Worm (Caenorhabditis elegans): ENCODE results near the gene eif-2Bgamma.
A peak's percentile ranks its signal among the peaks of the same experiment; 100 is the strongest.

DNA sequence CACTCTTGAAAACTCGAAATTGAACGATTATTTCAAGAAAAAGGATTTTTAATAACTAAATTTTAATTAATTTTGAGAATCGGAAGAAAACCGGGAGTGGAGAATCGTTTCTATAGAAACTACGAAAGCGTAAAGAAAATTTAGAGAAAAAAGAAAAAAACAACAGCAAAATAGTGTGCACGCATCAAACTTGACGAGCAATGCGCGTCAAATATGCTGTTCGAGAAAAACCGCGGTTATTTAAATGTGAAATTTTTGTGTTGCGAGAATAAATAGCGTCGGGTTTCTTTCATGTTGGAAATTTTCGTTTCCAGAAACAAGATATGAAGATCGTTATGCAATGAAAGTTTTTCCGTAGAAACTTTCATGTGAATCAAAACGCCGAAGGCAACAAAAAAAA is 6.6 kb upstream of the eif-2Bgamma start:
- TF ChIP-seq nhr-77 (tag; optimal IDR thresholded peaks at IDR 0.05) (no peak), unc-86 (tag; optimal IDR thresholded peaks at IDR 0.05) (peak; percentile 28), unc-62 (GFP tag; optimal IDR thresholded peaks at IDR 0.05) (no peak), hpl-2 (GFP tag; optimal IDR thresholded peaks at IDR 0.05) (no peak), elt-2 (tag; optimal IDR thresholded peaks at IDR 0.05) (no peak), fos-1 (tag; optimal IDR thresholded peaks at IDR 0.05) (no peak), egl-27 (tag; optimal IDR thresholded peaks at IDR 0.05) (no peak), nhr-84 (tag; optimal IDR thresholded peaks at IDR 0.05) (no peak)

Measured in whole organism, L1 larva.